Worm (Caenorhabditis elegans): Measurements from ENCODE around the gene lst-5.

The lst-5 gene

ce11 chrII:7060202-7060601 lies 37.5 kb downstream of the lst-5 start (continued):
- TF ChIP-seq B0336.3 (GFP tag; IDR thresholded peaks at IDR 0.05), result 0 out of 2 replicates have a peak, but pooled peaks have one; percentile 44
- no peak for TF ChIP-seq nfya-2 (GFP tag; IDR thresholded peaks at IDR 0.05)
- TF ChIP-seq aptf-2 (GFP tag; conservative IDR thresholded peaks at IDR 0.05), result no peak
- TF ChIP-seq egl-18 (GFP tag; IDR thresholded peaks at IDR 0.05), result no peak
- no peak for TF ChIP-seq lsy-27 (tag; optimal IDR thresholded peaks at IDR 0.05; ENCODE audit: borderline replicate concordance, insufficient read depth)
- TF ChIP-seq rec-8 (tag; optimal IDR thresholded peaks at IDR 0.05), result no peak
- no peak for TF ChIP-seq F57C9.4 (tag; optimal IDR thresholded peaks at IDR 0.05)
- peak; percentile 39; the same call in 1 of the 2 replicates for TF ChIP-seq C06A6.2 (GFP tag; conservative IDR thresholded peaks at IDR 0.05)
- no peak for TF ChIP-seq snpc-4 (GFP tag; optimal IDR thresholded peaks at IDR 0.05)
- peak in 2 of 4 experiments; percentile 10 to 13 for TF ChIP-seq snpc-4 (tag; optimal IDR thresholded peaks at IDR 0.05)
- TF ChIP-seq lin-35 (GFP tag; optimal IDR thresholded peaks at IDR 0.05), result no peak
- no peak for TF ChIP-seq attf-6 (GFP tag; IDR thresholded peaks at IDR 0.05)
- no peak for TF ChIP-seq aptf-3 (GFP tag; IDR thresholded peaks at IDR 0.05)
- no peak for TF ChIP-seq nhr-27 (tag; optimal IDR thresholded peaks at IDR 0.05)
- no peak for TF ChIP-seq cebp-1 (GFP tag; IDR thresholded peaks at IDR 0.05)
- TF ChIP-seq cebp-1 (tag; optimal IDR thresholded peaks at IDR 0.05), result peak; percentile 41
- TF ChIP-seq madf-8 (GFP tag; conservative IDR thresholded peaks at IDR 0.05), result no peak
- TF ChIP-seq hmg-1.2 (GFP tag; IDR thresholded peaks at IDR 0.05), result no peak
- TF ChIP-seq F52B5.7 (tag; optimal IDR thresholded peaks at IDR 0.05), result no peak
- no peak for TF ChIP-seq ztf-26 (tag; optimal IDR thresholded peaks at IDR 0.05)
- TF ChIP-seq Y67H2A.10 (GFP tag; conservative IDR thresholded peaks at IDR 0.05), result no peak
- no peak for TF ChIP-seq F49E8.2 (tag; optimal IDR thresholded peaks at IDR 0.05; ENCODE audit: insufficient read depth)
- TF ChIP-seq ets-4 (GFP tag; optimal IDR thresholded peaks at IDR 0.05), result no peak
- TF ChIP-seq egrh-3 (GFP tag; IDR thresholded peaks at IDR 0.05), result no peak
- no peak for TF ChIP-seq Y53F4B.3 (GFP tag; IDR thresholded peaks at IDR 0.05)
- TF ChIP-seq snpc-1.1 (tag; optimal IDR thresholded peaks at IDR 0.05; ENCODE audit: insufficient read depth), result no peak
- TF ChIP-seq gei-17 (GFP tag; optimal IDR thresholded peaks at IDR 0.05), result no peak
- TF ChIP-seq bed-1 (GFP tag; IDR thresholded peaks at IDR 0.05), result no peak
- TF ChIP-seq ZK185.1 (tag; optimal IDR thresholded peaks at IDR 0.05; ENCODE audit: poor library complexity, severe bottlenecking), result no peak
- no peak for TF ChIP-seq ceh-58 (GFP tag; IDR thresholded peaks at IDR 0.05)

- TF ChIP-seq K12H6.12 (tag; optimal IDR thresholded peaks at IDR 0.05) (no peak), nhr-90 (tag; optimal IDR thresholded peaks at IDR 0.05) (no peak), egrh-3 (GFP tag; IDR thresholded peaks at IDR 0.05) (no peak), ceh-40 (GFP tag; IDR thresholded peaks at IDR 0.05) (no peak), madf-3 (GFP tag; IDR thresholded peaks at IDR 0.05) (no peak), Y53G8AR.9 (GFP tag; conservative IDR thresholded peaks at IDR 0.05) (no peak), ztf-28 (GFP tag; IDR thresholded peaks at IDR 0.05) (no peak), lin-26 (GFP tag; IDR thresholded peaks at IDR 0.05) (no peak), Y95B8A.8 (GFP tag; IDR thresholded peaks at IDR 0.05) (no peak), lsl-1 (GFP tag; optimal IDR thresholded peaks at IDR 0.05) (no peak), F39B2.1 (GFP tag; IDR thresholded peaks at IDR 0.05) (no peak), mes-4 (tag; optimal IDR thresholded peaks at IDR 0.05) (no peak), F52B5.7 (tag; optimal IDR thresholded peaks at IDR 0.05) (no peak), aptf-3 (GFP tag; IDR thresholded peaks at IDR 0.05) (no peak), atf-7 (tag; optimal IDR thresholded peaks at IDR 0.05) (no peak), sea-2 (GFP tag; IDR thresholded peaks at IDR 0.05) (no peak), B0261.1 (tag; optimal IDR thresholded peaks at IDR 0.05) (no peak), B0035.1 (tag; optimal IDR thresholded peaks at IDR 0.05) (no peak)
Measured at ce11 chrII:7060791-7061190, 38.1 kb downstream of the lst-5 start.

All from whole organism, young adult.